Fruit fly (Drosophila melanogaster) whole organism, adult: ENCODE results near the gene CG6495.

Experiments used
- CG14711 ChIP-seq: fragments of 200-800 bp; sonication (Bioruptor generic); optimal IDR thresholded peaks from 2 replicates; lab custom pipeline; 2018; ENCODE audit warnings: missing biosample characterization, mild to moderate bottlenecking, missing genetic modification characterization, moderate library complexity
- CG5204 ChIP-seq: fragments of 200-800 bp; sonication (Bioruptor generic); optimal IDR thresholded peaks from 2 replicates; lab custom pipeline; 2016; ENCODE audit warnings: missing biosample characterization, missing genetic modification characterization
- CG7101 ChIP-seq: fragments of 200-800 bp; sonication (Bioruptor generic); optimal IDR thresholded peaks from 2 replicates; lab custom pipeline; 2018; ENCODE audit warnings: missing biosample characterization, mild to moderate bottlenecking, missing genetic modification characterization, moderate library complexity
- Crg-1 ChIP-seq: fragments of 200-800 bp; sonication (Bioruptor generic); optimal IDR thresholded peaks from 2 replicates; lab custom pipeline; 2016; ENCODE audit warnings: missing biosample characterization, missing genetic modification characterization
- kay ChIP-seq: fragments of 200-800 bp; sonication (Bioruptor generic); peaks from one replicate; lab custom pipeline; 2016; ENCODE audit warnings: missing biosample characterization, missing genetic modification characterization, borderline replicate concordance
- pad ChIP-seq: fragments of 200-800 bp; sonication (Bioruptor generic); optimal IDR thresholded peaks from 3 replicates; lab custom pipeline; 2017; ENCODE audit warnings: missing biosample characterization, missing genetic modification characterization, mild to moderate bottlenecking, moderate library complexity, missing genetic modification reagents
- tj ChIP-seq: fragments of 200-800 bp; sonication (Bioruptor generic); optimal IDR thresholded peaks from 3 replicates; lab custom pipeline; 2017; ENCODE audit warnings: missing biosample characterization, mild to moderate bottlenecking, missing genetic modification characterization, moderate library complexity

- no peak for TF ChIP-seq kay (GFP tag; lab: Kevin White, UChicago)
- TF ChIP-seq pad (GFP tag; lab: Kevin White, UChicago) = no peak
- no peak for TF ChIP-seq tj (GFP tag; lab: Kevin White, UChicago)
- TF ChIP-seq CG14711 = no peak
- TF ChIP-seq Crg-1 = no peak
- no peak for TF ChIP-seq CG5204 (GFP tag; lab: Kevin White, UChicago)
- TF ChIP-seq CG7101 = no peak
Observed at dm6 chr2L:10754599-10754998, 6.3 kb upstream of the CG6495 start.
